Fruit fly (Drosophila melanogaster) whole organism, embryonic: ENCODE data around the gene CG31663.

Source experiments
- Atf6 ChIP-seq: fragments of 200-800 bp; sonication (Bioruptor generic); IDR thresholded peaks from 2 replicates; pipeline ENCODE4 v1.3.6; 2022; ENCODE audit warnings: missing biosample characterization, missing genetic modification characterization
- B-H2 ChIP-seq: fragments of 200-800 bp; sonication (Bioruptor generic); optimal IDR thresholded peaks from 2 replicates; lab custom pipeline; 2018; ENCODE audit warnings: missing biosample characterization, mild to moderate bottlenecking, missing genetic modification characterization
- Bgb ChIP-seq: fragments of 200-800 bp; sonication (Bioruptor generic); IDR thresholded peaks from 2 replicates; pipeline ENCODE4 v1.3.6; 2022; ENCODE audit warnings: missing biosample characterization, missing genetic modification characterization; ENCODE audit not compliant: partially characterized antibody
- BtbVII ChIP-seq: fragments of 200-800 bp; sonication (Bioruptor generic); optimal IDR thresholded peaks from 3 replicates; lab custom pipeline; 2017; ENCODE audit warnings: missing biosample characterization, mild to moderate bottlenecking, missing genetic modification characterization
- C15 ChIP-seq: fragments of 200-800 bp; sonication (Bioruptor generic); IDR thresholded peaks from 3 replicates; pipeline ENCODE4 v1.3.6; 2022; ENCODE audit warnings: missing biosample characterization, missing genetic modification characterization
- CG11093 ChIP-seq: fragments of 200-800 bp; sonication (Bioruptor generic); IDR thresholded peaks from 3 replicates; pipeline ENCODE4 v1.3.6; 2022; ENCODE audit warnings: missing biosample characterization, missing genetic modification characterization
- CG14441 ChIP-seq: fragments of 200-800 bp; sonication (Bioruptor generic); IDR thresholded peaks from 2 replicates; pipeline ENCODE4 v1.3.6; 2022; ENCODE audit warnings: missing biosample characterization, missing genetic modification characterization
- CG17359 ChIP-seq: fragments of 200-800 bp; sonication (Bioruptor generic); optimal IDR thresholded peaks from 3 replicates; lab custom pipeline; 2018; ENCODE audit warnings: missing biosample characterization, mild to moderate bottlenecking, missing genetic modification characterization, moderate library complexity
- CG17612 ChIP-seq: fragments of 200-800 bp; sonication (Bioruptor generic); IDR thresholded peaks from 2 replicates; pipeline ENCODE4 v1.3.6; 2022; ENCODE audit warnings: missing biosample characterization, missing genetic modification characterization
- CG18011 ChIP-seq: fragments of 200-800 bp; sonication (Bioruptor generic); optimal IDR thresholded peaks from 2 replicates; lab custom pipeline; 2017; ENCODE audit warnings: missing biosample characterization, missing genetic modification characterization, mild to moderate bottlenecking, moderate library complexity, missing genotype
- CG18476 ChIP-seq: fragments of 200-800 bp; sonication (Bioruptor generic); optimal IDR thresholded peaks from 2 replicates; lab custom pipeline; 2016; ENCODE audit warnings: missing biosample characterization, mild to moderate bottlenecking, missing genetic modification characterization
- CG18599 ChIP-seq: fragments of 200-800 bp; sonication (Bioruptor generic); optimal IDR thresholded peaks from 3 replicates; lab custom pipeline; 2017; ENCODE audit warnings: missing biosample characterization, missing genetic modification characterization, mild to moderate bottlenecking, moderate library complexity, missing genetic modification reagents
- CG2678 ChIP-seq: fragments of 200-800 bp; sonication (Bioruptor generic); optimal IDR thresholded peaks from 3 replicates; lab custom pipeline; 2019; ENCODE audit warnings: missing biosample characterization, mild to moderate bottlenecking, missing genetic modification characterization, moderate library complexity
- CG2712 ChIP-seq: fragments of 200-800 bp; optimal IDR thresholded peaks from 3 replicates; lab custom pipeline; 2019; ENCODE audit warnings: missing biosample characterization, mild to moderate bottlenecking, missing genetic modification characterization, moderate library complexity
- CG3065 ChIP-seq: fragments of 200-800 bp; sonication (Bioruptor generic); optimal IDR thresholded peaks from 2 replicates; lab custom pipeline; 2016; ENCODE audit warnings: missing biosample characterization, missing genetic modification characterization
- CG31441 ChIP-seq: fragments of 200-800 bp; sonication (Bioruptor generic); IDR thresholded peaks from 2 replicates; pipeline ENCODE4 v1.3.6; 2022; ENCODE audit warnings: missing biosample characterization, missing genetic modification characterization
- CG3163 ChIP-seq: fragments of 200-800 bp; sonication (Bioruptor generic); optimal IDR thresholded peaks from 3 replicates; lab custom pipeline; 2016; ENCODE audit warnings: missing biosample characterization, missing genetic modification characterization
- CG32532 ChIP-seq: fragments of 200-800 bp; sonication (Bioruptor generic); IDR thresholded peaks from 2 replicates; pipeline ENCODE4 v1.3.6; 2022; ENCODE audit warnings: missing biosample characterization, missing genetic modification characterization
- CG7839 ChIP-seq: fragments of 200-800 bp; sonication (Bioruptor generic); optimal IDR thresholded peaks from 3 replicates; lab custom pipeline; 2018; ENCODE audit warnings: missing biosample characterization, mild to moderate bottlenecking, missing genetic modification characterization, moderate library complexity
- CoRest ChIP-seq: fragments of 200-800 bp; sonication (Bioruptor generic); optimal IDR thresholded peaks from 3 replicates; lab custom pipeline; 2018; ENCODE audit warnings: missing biosample characterization, mild to moderate bottlenecking, missing genetic modification characterization, moderate library complexity
- D19B ChIP-seq: fragments of 200-800 bp; sonication (Bioruptor generic); optimal IDR thresholded peaks from 2 replicates; lab custom pipeline; 2017; ENCODE audit warnings: missing biosample characterization, mild to moderate bottlenecking, missing genetic modification characterization
- Dip2 ChIP-seq: fragments of 200-800 bp; sonication (Bioruptor generic); IDR thresholded peaks from 2 replicates; pipeline ENCODE4 v1.3.6; 2022; ENCODE audit warnings: missing biosample characterization, missing genetic modification characterization
- Doc3 ChIP-seq: fragments of 200-800 bp; sonication (Bioruptor generic); IDR thresholded peaks from 3 replicates; pipeline ENCODE4 v1.3.6; 2022; ENCODE audit warnings: missing biosample characterization, missing genetic modification characterization; ENCODE audit not compliant: partially characterized antibody
- Dref ChIP-seq: fragments of 200-800 bp; sonication (Bioruptor generic); IDR thresholded peaks from 2 replicates; pipeline ENCODE4 v1.3.6; 2022; ENCODE audit warnings: missing biosample characterization, missing genetic modification characterization
- E2f2 ChIP-seq: fragments of 200-800 bp; sonication (Bioruptor generic); IDR thresholded peaks from 2 replicates; pipeline ENCODE4 v1.3.6; 2022; ENCODE audit warnings: missing biosample characterization, missing genetic modification characterization
- Ets65A ChIP-seq: fragments of 200-800 bp; sonication (Bioruptor generic); peaks from one replicate; lab custom pipeline; 2016; ENCODE audit warnings: missing biosample characterization, missing genetic modification characterization
- Hr78 ChIP-seq, 2 experiments: fragments of 200-800 bp in 1 of 2; fragments of >200 bp in 1 of 2; sonication (Bioruptor generic) in 1 of 2; optimal IDR thresholded peaks; 2 replicates each; lab custom pipeline; 2017 to 2019; ENCODE audit warnings: missing biosample characterization in 2 of 2, missing genetic modification characterization in 2 of 2, mild to moderate bottlenecking in 1 of 2, moderate library complexity in 1 of 2
- Sox102F ChIP-seq: fragments of 200-800 bp; sonication (Bioruptor generic); optimal IDR thresholded peaks from 2 replicates; lab custom pipeline; 2018; ENCODE audit warnings: missing biosample characterization, mild to moderate bottlenecking, missing genetic modification characterization, moderate library complexity
- Xrp1 ChIP-seq: fragments of 200-800 bp; sonication (Bioruptor generic); IDR thresholded peaks from 2 replicates; pipeline ENCODE4 v1.3.6; 2022; ENCODE audit warnings: missing biosample characterization, missing genetic modification characterization
- ab ChIP-seq: fragments of 200-800 bp; sonication (Bioruptor generic); optimal IDR thresholded peaks from 2 replicates; lab custom pipeline; 2016; ENCODE audit warnings: missing biosample characterization, missing genetic modification characterization
- ac ChIP-seq: fragments of 200-800 bp; sonication (Bioruptor generic); optimal IDR thresholded peaks from 3 replicates; lab custom pipeline; 2017; ENCODE audit warnings: missing biosample characterization, mild to moderate bottlenecking, missing genetic modification characterization
- bab2 ChIP-seq: fragments of 200-800 bp; sonication (Bioruptor generic); optimal IDR thresholded peaks from 2 replicates; lab custom pipeline; 2016; ENCODE audit warnings: missing biosample characterization, missing genetic modification characterization
- bcd ChIP-seq: fragments of 200-800 bp; sonication (Bioruptor generic); optimal IDR thresholded peaks from 2 replicates; lab custom pipeline; 2017; ENCODE audit warnings: missing biosample characterization, mild to moderate bottlenecking, missing genetic modification characterization
- bigmax ChIP-seq: fragments of 200-800 bp; sonication (Bioruptor generic); optimal IDR thresholded peaks from 2 replicates; lab custom pipeline; 2018; ENCODE audit warnings: missing biosample characterization, mild to moderate bottlenecking, missing genetic modification characterization
- btn ChIP-seq: fragments of 200-800 bp; sonication (Bioruptor generic); optimal IDR thresholded peaks from 2 replicates; lab custom pipeline; 2016; ENCODE audit warnings: missing biosample characterization, missing genetic modification characterization
- cato ChIP-seq: fragments of 200-800 bp; sonication (Bioruptor generic); optimal IDR thresholded peaks from 2 replicates; lab custom pipeline; 2016; ENCODE audit warnings: missing biosample characterization, missing genetic modification characterization, borderline replicate concordance
- chinmo ChIP-seq: fragments of 200-800 bp; sonication (Bioruptor generic); IDR thresholded peaks from 4 replicates; pipeline ENCODE4 v1.3.6; 2022; ENCODE audit warnings: missing biosample characterization, missing genetic modification characterization; ENCODE audit not compliant: partially characterized antibody
- chm ChIP-seq: fragments of 200-800 bp; sonication (Bioruptor generic); IDR thresholded peaks from 2 replicates; pipeline ENCODE4 v1.3.6; 2022; ENCODE audit warnings: missing biosample characterization, missing genetic modification characterization
- dimm ChIP-seq: fragments of 200-800 bp; sonication (Bioruptor generic); IDR thresholded peaks from 2 replicates; pipeline ENCODE4 v1.3.6; 2022; ENCODE audit warnings: missing biosample characterization, missing genetic modification characterization
- fd96Cb ChIP-seq: fragments of 200-800 bp; sonication (Bioruptor generic); optimal IDR thresholded peaks from 2 replicates; lab custom pipeline; 2018; ENCODE audit warnings: missing biosample characterization, mild to moderate bottlenecking, missing genetic modification characterization, moderate library complexity
- gcm ChIP-seq: fragments of 200-800 bp; sonication (Bioruptor generic); optimal IDR thresholded peaks from 2 replicates; lab custom pipeline; 2019; ENCODE audit warnings: missing biosample characterization, mild to moderate bottlenecking, missing genetic modification characterization, moderate library complexity
- nau ChIP-seq: fragments of 200-800 bp; sonication (Bioruptor generic); optimal IDR thresholded peaks from 3 replicates; lab custom pipeline; 2017; ENCODE audit warnings: missing biosample characterization, mild to moderate bottlenecking, missing genetic modification characterization, missing genetic modification reagents
- pan ChIP-seq, 4 experiments: fragments of >200 bp in 3 of 4; fragments of 200-800 bp in 1 of 4; sonication (Bioruptor generic) in 1 of 4; optimal IDR thresholded peaks in 3 of 4; IDR thresholded peaks in 1 of 4; 2 replicates each; pipeline versions ENCODE4 v1.3.6 to Lab custom; 2017 to 2022; ENCODE audit warnings: missing biosample characterization in 2 of 4, missing genetic modification characterization in 2 of 4, mixed read lengths in 1 of 4
- pita ChIP-seq: fragments of 200-800 bp; sonication (Bioruptor generic); optimal IDR thresholded peaks from 2 replicates; lab custom pipeline; 2017; ENCODE audit warnings: missing biosample characterization, mild to moderate bottlenecking, missing genetic modification characterization
- row ChIP-seq: fragments of 200-800 bp; sonication (Bioruptor generic); IDR thresholded peaks from 3 replicates; pipeline ENCODE4 v1.3.6; 2022; ENCODE audit warnings: missing biosample characterization, missing genetic modification characterization
- slp2 ChIP-seq: fragments of 200-800 bp; sonication (Bioruptor generic); optimal IDR thresholded peaks from 2 replicates; lab custom pipeline; 2016; ENCODE audit warnings: missing biosample characterization, missing genetic modification characterization
- so ChIP-seq: fragments of 200-800 bp; sonication (Bioruptor generic); IDR thresholded peaks from 3 replicates; pipeline ENCODE4 v1.3.6; 2022; ENCODE audit warnings: missing biosample characterization, missing genetic modification characterization
- sr ChIP-seq: fragments of 200-800 bp; sonication (Bioruptor generic); IDR thresholded peaks from 3 replicates; pipeline ENCODE4 v1.3.6; 2022; ENCODE audit warnings: missing biosample characterization, missing genetic modification characterization
- vnd ChIP-seq: fragments of 200-800 bp; sonication (Bioruptor generic); IDR thresholded peaks from 3 replicates; pipeline ENCODE4 v1.3.6; 2022; ENCODE audit warnings: missing biosample characterization, missing genetic modification characterization; ENCODE audit not compliant: partially characterized antibody
- zen ChIP-seq: fragments of 200-800 bp; sonication (Bioruptor generic); optimal IDR thresholded peaks from 3 replicates; lab custom pipeline; 2018; ENCODE audit warnings: missing biosample characterization, mild to moderate bottlenecking, missing genetic modification characterization, moderate library complexity

CG31663 gene

DNA sequence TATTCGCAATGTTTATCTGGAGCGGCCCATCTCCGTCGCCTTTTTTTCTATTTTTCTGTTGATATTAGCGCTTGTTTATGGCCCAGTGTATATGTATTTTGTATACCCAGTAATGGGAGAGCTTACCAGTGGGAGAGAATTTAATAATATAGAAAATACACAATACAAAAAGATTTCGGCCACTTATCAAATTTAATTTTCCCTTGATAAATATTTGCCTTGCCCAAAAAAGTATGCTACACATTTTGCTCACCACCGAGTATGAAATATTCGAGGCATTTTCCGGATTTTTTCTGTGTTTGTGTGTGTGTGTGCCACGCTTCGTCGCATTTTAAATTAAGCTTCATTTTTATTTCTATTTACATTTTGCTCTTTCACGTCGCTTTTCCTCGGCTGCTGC lies 42.3 kb downstream of the CG31663 start (continued):
- TF ChIP-seq CG11093 (GFP tag; lab: Robert Waterston, UW), result no peak
- no peak for TF ChIP-seq CG3163 (GFP tag; lab: Kevin White, UChicago)
- no peak for TF ChIP-seq CG31441 (GFP tag; lab: Robert Waterston, UW)
- TF ChIP-seq bigmax (GFP tag; lab: Kevin White, UChicago), result no peak
- TF ChIP-seq bab2 (GFP tag; lab: Kevin White, UChicago), result no peak
- peak; percentile 22 for TF ChIP-seq Sox102F (GFP tag; lab: Kevin White, UChicago)
- TF ChIP-seq Xrp1 (GFP tag; lab: Robert Waterston, UW), result no peak
- peak; percentile 29 for TF ChIP-seq CG18599 (GFP tag; lab: Kevin White, UChicago)
- no peak for TF ChIP-seq Hr78 (GFP tag; optimal IDR thresholded peaks at IDR 0.05; lab: Kevin White, UChicago)
- peak; percentile 32 for TF ChIP-seq D19B
- no peak for TF ChIP-seq CG17612
- TF ChIP-seq CG18011 (GFP tag; lab: Kevin White, UChicago), result no peak
- TF ChIP-seq so (GFP tag; lab: Robert Waterston, UW), result no peak
- TF ChIP-seq C15, result no peak
- TF ChIP-seq Dref (GFP tag; lab: Robert Waterston, UW), result no peak
- TF ChIP-seq Bgb, result no peak
- TF ChIP-seq pita (GFP tag; lab: Kevin White, UChicago), result no peak
- TF ChIP-seq CG18476 (GFP tag; lab: Kevin White, UChicago), result no peak
- TF ChIP-seq row, result peak; percentile 43; the same call in 2 of the 3 replicates
- no peak for TF ChIP-seq E2f2 (GFP tag; lab: Robert Waterston, UW)
- TF ChIP-seq CG2678 (tag; lab: Kevin White, UChicago), result peak; percentile 31
- no peak for TF ChIP-seq Dip2 (GFP tag; lab: Robert Waterston, UW)
- no peak for TF ChIP-seq dimm (GFP tag; lab: Robert Waterston, UW)
- peak; percentile 51; the same call in 1 of the 2 replicates for TF ChIP-seq CG32532 (GFP tag; lab: Robert Waterston, UW)
- no peak for TF ChIP-seq CoRest
- no peak for TF ChIP-seq vnd (GFP tag; lab: Robert Waterston, UW)
- no peak for TF ChIP-seq gcm (GFP tag; lab: Kevin White, UChicago)
- TF ChIP-seq Ets65A (GFP tag; lab: Kevin White, UChicago), result peak; percentile 88
- TF ChIP-seq CG17359, result peak; percentile 10
- TF ChIP-seq chm (GFP tag; lab: Robert Waterston, UW), result no peak
- no peak for TF ChIP-seq nau
- no peak for TF ChIP-seq Doc3 (GFP tag; lab: Robert Waterston, UW)
- TF ChIP-seq CG3065 (GFP tag; lab: Kevin White, UChicago), result no peak
- TF ChIP-seq CG14441, result peak; percentile 47; the same call in 1 of the 2 replicates
- TF ChIP-seq BtbVII (GFP tag; lab: Kevin White, UChicago), result no peak
- no peak for TF ChIP-seq CG2712 (tag; lab: Kevin White, UChicago)
- TF ChIP-seq ab (GFP tag; lab: Kevin White, UChicago), result no peak
- TF ChIP-seq bcd (GFP tag; lab: Kevin White, UChicago), result no peak
- TF ChIP-seq pan (optimal IDR thresholded peaks at IDR 0.05; lab: Kevin White, UChicago), result no peak
- TF ChIP-seq pan (GFP tag; optimal IDR thresholded peaks at IDR 0.05 in 1 of 2, IDR thresholded peaks at IDR 0.05 in 1 of 2), result peak in 1 of 2 experiments; percentile 29
- no peak for TF ChIP-seq cato (GFP tag; lab: Kevin White, UChicago)
- no peak for TF ChIP-seq chinmo (GFP tag; lab: Robert Waterston, UW)
- TF ChIP-seq ac, result no peak
- no peak for TF ChIP-seq slp2 (GFP tag; lab: Kevin White, UChicago)
- TF ChIP-seq CG7839 (tag; lab: Kevin White, UChicago), result peak; percentile 3
- TF ChIP-seq B-H2 (GFP tag; lab: Kevin White, UChicago), result no peak
- no peak for TF ChIP-seq fd96Cb
- TF ChIP-seq btn (GFP tag; lab: Kevin White, UChicago), result no peak
- TF ChIP-seq Atf6 (GFP tag; lab: Robert Waterston, UW), result no peak
- TF ChIP-seq zen, result no peak
- TF ChIP-seq sr (GFP tag; lab: Robert Waterston, UW), result no peak
